Worm (Caenorhabditis elegans): Measurements from ENCODE around the gene pals-32.

DNA sequence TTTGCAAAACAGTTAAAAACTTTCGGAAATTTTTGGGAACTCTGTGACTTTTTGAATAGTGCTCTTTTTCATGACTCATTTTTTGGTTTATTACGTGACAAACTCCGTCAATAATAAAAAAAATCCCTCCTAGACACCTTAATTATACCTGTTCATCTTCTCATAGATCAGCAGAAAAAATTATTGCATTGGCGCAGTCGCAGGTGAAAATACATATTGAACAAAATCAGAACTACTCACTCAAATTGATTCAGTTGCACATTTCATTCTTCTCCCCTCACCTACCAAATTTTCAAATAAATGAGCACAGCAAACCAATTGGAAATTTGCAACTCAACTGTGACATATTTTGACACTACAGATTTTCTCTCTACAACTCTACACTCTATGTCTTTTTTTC lies 3.4 kb upstream of the pals-32 start, which contains the start of gene srh-127:
- TF ChIP-seq ztf-23 (GFP tag; IDR thresholded peaks at IDR 0.05) (no peak), flt-1 (GFP tag; IDR thresholded peaks at IDR 0.05) (no peak), cog-1 (tag; optimal IDR thresholded peaks at IDR 0.05) (no peak), ref-1 (GFP tag; conservative IDR thresholded peaks at IDR 0.05) (no peak), tab-1 (GFP tag; IDR thresholded peaks at IDR 0.05) (no peak)

All from whole organism, midembryonic.